Fruit fly (Drosophila melanogaster): Measurements from ENCODE around the gene CG3982.

The CG3982 gene

DNA sequence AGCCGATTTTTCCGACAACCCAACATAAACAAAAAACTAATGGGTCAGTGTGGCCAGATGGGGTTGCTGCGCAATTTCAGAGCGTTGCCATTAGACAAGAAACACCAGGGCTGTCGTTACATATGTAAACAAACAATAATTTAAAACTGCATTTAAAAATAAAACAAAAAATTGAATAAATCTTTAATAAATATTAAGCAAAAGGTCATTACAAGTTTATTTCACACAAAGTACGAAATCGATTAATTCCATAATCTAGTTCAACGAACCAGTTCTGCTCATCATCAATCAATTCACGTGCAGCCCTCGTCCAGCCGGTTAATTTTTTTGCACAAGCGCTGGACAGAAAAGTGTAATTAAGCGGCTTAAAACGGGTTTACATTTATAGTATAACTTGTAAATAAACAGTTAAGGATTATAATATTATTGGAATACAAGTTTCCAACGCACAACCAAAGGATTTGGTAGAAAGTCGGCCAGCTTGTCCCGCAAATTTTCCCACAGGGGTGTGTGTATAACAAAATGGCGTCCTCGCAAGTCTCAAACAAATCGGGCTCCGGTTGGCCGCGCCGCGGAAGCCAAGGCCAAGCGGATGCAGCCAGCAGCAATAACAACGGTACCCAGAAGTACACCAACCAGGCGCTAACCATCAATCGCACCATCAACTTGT lies 6.3 kb downstream of the CG3982 start, which contains the start of the genes CG4022 and Cpsf5 (continued):
- TF ChIP-seq Gug (GFP tag; IDR thresholded peaks at IDR 0.05): peak; percentile 58; the same call in 3 of the 4 replicates
- TF ChIP-seq Ssrp (tag; optimal IDR thresholded peaks at IDR 0.05): peak; percentile 84
- peak; percentile 47 for TF ChIP-seq sd (tag; optimal IDR thresholded peaks at IDR 0.05)
- TF ChIP-seq btn (GFP tag; optimal IDR thresholded peaks at IDR 0.05): no peak
- peak; percentile 74 for TF ChIP-seq CG17359 (tag; optimal IDR thresholded peaks at IDR 0.05)
- TF ChIP-seq scrt (GFP tag; optimal IDR thresholded peaks at IDR 0.05): peak; percentile 66
- peak; percentile 84 for TF ChIP-seq Xbp1 (GFP tag; optimal IDR thresholded peaks at IDR 0.05)
- peak; percentile 73 for TF ChIP-seq CG1602 (GFP tag; optimal IDR thresholded peaks at IDR 0.05)
- TF ChIP-seq CG16863 (GFP tag; optimal IDR thresholded peaks at IDR 0.05): peak; percentile 45
- TF ChIP-seq ro (GFP tag; IDR thresholded peaks at IDR 0.05): no peak
- 0 out of 3 replicates have a peak, but pooled peaks have one; percentile 17 for TF ChIP-seq sr (GFP tag; IDR thresholded peaks at IDR 0.05)
- no peak for TF ChIP-seq aop (GFP tag; IDR thresholded peaks at IDR 0.05)
- TF ChIP-seq CG31441 (GFP tag; IDR thresholded peaks at IDR 0.05): peak; percentile 79
- peak; percentile 85 for TF ChIP-seq Chrac-16 (GFP tag; optimal IDR thresholded peaks at IDR 0.05)
- TF ChIP-seq pnt (GFP tag; optimal IDR thresholded peaks at IDR 0.05): peak; percentile 51
- TF ChIP-seq Opbp (GFP tag; IDR thresholded peaks at IDR 0.05; ENCODE audit: partially characterized antibody): no peak
- TF ChIP-seq gsb-n (tag; optimal IDR thresholded peaks at IDR 0.05): peak; percentile 84
- peak; percentile 84 for TF ChIP-seq CG18262 (tag; optimal IDR thresholded peaks at IDR 0.05)
- TF ChIP-seq cas (GFP tag; IDR thresholded peaks at IDR 0.05): peak; percentile 74
- peak; percentile 86 for TF ChIP-seq CG15601 (tag; optimal IDR thresholded peaks at IDR 0.05)
- TF ChIP-seq CG17568 (GFP tag; optimal IDR thresholded peaks at IDR 0.05): peak; percentile 63
- TF ChIP-seq Dp (GFP tag; optimal IDR thresholded peaks at IDR 0.05): peak; percentile 28
- peak; percentile 44 for TF ChIP-seq Hmx (GFP tag; optimal IDR thresholded peaks at IDR 0.05)
- TF ChIP-seq Dad (GFP tag; optimal IDR thresholded peaks at IDR 0.05): peak; percentile 34
- TF ChIP-seq CG12769 (tag; optimal IDR thresholded peaks at IDR 0.05): peak; percentile 71
- TF ChIP-seq CG8478 (optimal IDR thresholded peaks at IDR 0.05): no peak
- peak; percentile 81 for TF ChIP-seq lmd (GFP tag; IDR thresholded peaks at IDR 0.05)
- TF ChIP-seq CG3065 (GFP tag; optimal IDR thresholded peaks at IDR 0.05): peak; percentile 46
- no peak for TF ChIP-seq Doc3 (GFP tag; IDR thresholded peaks at IDR 0.05; ENCODE audit: partially characterized antibody)
- TF ChIP-seq ATbp (GFP tag; optimal IDR thresholded peaks at IDR 0.05): peak; percentile 62
- TF ChIP-seq Poxn (GFP tag; IDR thresholded peaks at IDR 0.05): peak; percentile 56; the same call in 1 of the 2 replicates
- TF ChIP-seq CG11085 (GFP tag; IDR thresholded peaks at IDR 0.05): peak; percentile 56; the same call in 1 of the 2 replicates
- TF ChIP-seq CG13775 (GFP tag; optimal IDR thresholded peaks at IDR 0.05): peak; percentile 87
- TF ChIP-seq CTCF (GFP tag; optimal IDR thresholded peaks at IDR 0.05): no peak
- peak; percentile 45 for TF ChIP-seq ab (GFP tag; optimal IDR thresholded peaks at IDR 0.05)
- peak; percentile 44 for TF ChIP-seq Myb (GFP tag; optimal IDR thresholded peaks at IDR 0.05)
- peak; percentile 30 for TF ChIP-seq dm (GFP tag; optimal IDR thresholded peaks at IDR 0.05)
- peak; percentile 27 for TF ChIP-seq CG12071 (GFP tag; optimal IDR thresholded peaks at IDR 0.05)
- no peak for TF ChIP-seq sima (GFP tag; optimal IDR thresholded peaks at IDR 0.05)
- TF ChIP-seq CG2129 (GFP tag; IDR thresholded peaks at IDR 0.05; ENCODE audit: partially characterized antibody): no peak
- TF ChIP-seq Side (GFP tag; optimal IDR thresholded peaks at IDR 0.05): peak; percentile 34
- peak; percentile 49; the same call in 1 of the 2 replicates for TF ChIP-seq inv (GFP tag; IDR thresholded peaks at IDR 0.05; ENCODE audit: partially characterized antibody)
- no peak for TF ChIP-seq Hr39 (optimal IDR thresholded peaks at IDR 0.05)
- TF ChIP-seq tin (GFP tag; optimal IDR thresholded peaks at IDR 0.05): peak; percentile 81
- peak in 1 of 2 experiments; percentile 87 for TF ChIP-seq bsh (GFP tag; optimal IDR thresholded peaks at IDR 0.05)
- no peak for TF ChIP-seq CG10565 (GFP tag; optimal IDR thresholded peaks at IDR 0.05)
- TF ChIP-seq cg (GFP tag; optimal IDR thresholded peaks at IDR 0.05): no peak
- TF ChIP-seq TFAM (GFP tag; optimal IDR thresholded peaks at IDR 0.05): no peak
- TF ChIP-seq CG6791 (GFP tag; IDR thresholded peaks at IDR 0.05; ENCODE audit: partially characterized antibody): no peak
- no peak for TF ChIP-seq Kr (GFP tag; optimal IDR thresholded peaks at IDR 0.05)
- peak; percentile 91 for TF ChIP-seq CoRest (tag; optimal IDR thresholded peaks at IDR 0.05)

Data from whole organism, embryonic.